Worm (Caenorhabditis elegans): Measurements from ENCODE around the gene mdt-10.
A peak's percentile ranks its signal among the peaks of the same experiment; 100 is the strongest.

Gene mdt-10

ce11 chrII:7854942-7855341, at the start of gene mdt-10:
Gene mdt-10, minus strand, starts transcription at chrII:7855042.
- TF ChIP-seq nhr-237 (tag; optimal IDR thresholded peaks at IDR 0.05) = no peak
- no peak for TF ChIP-seq fkh-10 (GFP tag; optimal IDR thresholded peaks at IDR 0.05)
- TF ChIP-seq nhr-102 (tag; optimal IDR thresholded peaks at IDR 0.05) = no peak
- no peak for TF ChIP-seq set-16 (GFP tag; IDR thresholded peaks at IDR 0.05)
- no peak for TF ChIP-seq spr-1 (tag; optimal IDR thresholded peaks at IDR 0.05)
- no peak for TF ChIP-seq nhr-6 (tag; optimal IDR thresholded peaks at IDR 0.05)
- TF ChIP-seq hlh-30 (tag; optimal IDR thresholded peaks at IDR 0.05; ENCODE audit: insufficient read depth) = no peak
- TF ChIP-seq arid-1 (GFP tag; conservative IDR thresholded peaks at IDR 0.05) = no peak
- no peak for TF ChIP-seq hif-1 (tag; optimal IDR thresholded peaks at IDR 0.05)
- TF ChIP-seq R02D3.7 (tag; optimal IDR thresholded peaks at IDR 0.05) = no peak

- no peak for TF ChIP-seq ctbp-1 (GFP tag; IDR thresholded peaks at IDR 0.05)
- no peak for TF ChIP-seq set-16 (GFP tag; IDR thresholded peaks at IDR 0.05)
- TF ChIP-seq php-3 (GFP tag; IDR thresholded peaks at IDR 0.05) = no peak
- TF ChIP-seq lin-15B (tag; optimal IDR thresholded peaks at IDR 0.05) = no peak
- TF ChIP-seq unc-130 (GFP tag; optimal IDR thresholded peaks at IDR 0.05) = no peak
- no peak for TF ChIP-seq madf-5 (GFP tag; IDR thresholded peaks at IDR 0.05)
- TF ChIP-seq sdz-12 (GFP tag; optimal IDR thresholded peaks at IDR 0.05) = no peak
- TF ChIP-seq dve-1 (tag; optimal IDR thresholded peaks at IDR 0.05; ENCODE audit: insufficient read depth) = no peak
- TF ChIP-seq saeg-2 (GFP tag; IDR thresholded peaks at IDR 0.05) = no peak
- TF ChIP-seq rbr-2 (tag; optimal IDR thresholded peaks at IDR 0.05) = no peak
- no peak for TF ChIP-seq zip-2 (tag; optimal IDR thresholded peaks at IDR 0.05)
- TF ChIP-seq vab-7 (GFP tag; IDR thresholded peaks at IDR 0.05) = no peak
- no peak for TF ChIP-seq nhr-237 (tag; optimal IDR thresholded peaks at IDR 0.05)
- TF ChIP-seq lin-13 (GFP tag; optimal IDR thresholded peaks at IDR 0.05) = no peak
- no peak for TF ChIP-seq ceh-28 (tag; optimal IDR thresholded peaks at IDR 0.05)
- no peak for TF ChIP-seq hlh-30 (tag; optimal IDR thresholded peaks at IDR 0.05; ENCODE audit: insufficient read depth)
- no peak for TF ChIP-seq zag-1 (tag; optimal IDR thresholded peaks at IDR 0.05)
These were observed 47.1 kb upstream of the mdt-10 start for ce11 chrII:7901990-7902389.

DNA sequence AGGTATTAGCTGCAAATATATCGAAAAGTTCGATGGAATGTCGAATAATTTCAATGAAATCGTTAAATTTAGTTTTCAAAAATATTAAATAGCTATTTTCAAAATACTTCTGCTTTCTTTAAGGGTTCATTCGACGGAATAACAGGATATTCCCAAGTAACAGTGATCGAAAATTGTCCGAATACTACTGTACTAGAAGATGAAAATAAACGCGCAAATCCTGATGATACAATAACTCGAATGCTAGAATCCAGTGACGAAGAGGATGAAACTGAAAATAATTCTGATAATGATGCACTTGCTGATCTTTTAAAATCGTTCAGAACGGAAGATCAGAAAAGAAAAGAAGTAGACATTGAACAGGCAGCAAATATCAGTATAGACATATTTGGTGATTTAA, 45.9 kb upstream of the mdt-10 start:
- TF ChIP-seq jun-1 (tag; optimal IDR thresholded peaks at IDR 0.05) (no peak), aha-1 (tag) (peak; percentile 92)

DNA sequence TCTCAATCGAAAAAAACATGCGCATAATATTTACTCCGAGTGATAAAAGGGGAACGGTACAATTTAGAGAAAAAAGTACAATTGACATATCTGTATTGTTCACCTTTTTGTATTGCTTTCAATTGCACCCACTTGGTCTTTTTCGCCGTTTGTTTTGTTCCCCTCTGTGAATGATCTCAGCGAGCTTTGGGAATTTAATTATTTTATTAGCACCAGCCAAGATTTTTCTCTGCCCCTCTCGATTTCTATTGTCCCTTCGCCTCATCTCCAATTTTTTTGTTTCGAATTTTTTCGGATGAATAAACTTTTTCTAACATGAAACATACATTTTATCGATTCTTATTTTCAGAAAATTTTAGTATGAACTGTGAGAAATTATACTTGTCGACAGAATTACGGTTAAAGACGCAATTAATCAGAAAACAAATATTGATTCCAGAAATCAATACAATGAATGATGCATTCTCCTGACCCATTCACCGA, 45.4 kb upstream of the mdt-10 start, which contains the start of gene rev-1:
TSS of gene rev-1 (plus strand) at position 433 of the 483 bp plus-strand sequence.
- TF ChIP-seq daf-8 (GFP tag; IDR thresholded peaks at IDR 0.05) = no peak
- TF ChIP-seq lin-39 (tag; optimal IDR thresholded peaks at IDR 0.05) = no peak
- TF ChIP-seq arid-1 (GFP tag; conservative IDR thresholded peaks at IDR 0.05) = 0 out of 2 replicates have a peak, but pooled peaks have one; percentile 45
- TF ChIP-seq lin-38 (GFP tag; IDR thresholded peaks at IDR 0.05) = 0 out of 2 replicates have a peak, but pooled peaks have one; percentile 32
- peak; percentile 8 for TF ChIP-seq ama-1 (optimal IDR thresholded peaks at IDR 0.05)
- TF ChIP-seq madf-9 (GFP tag; conservative IDR thresholded peaks at IDR 0.05) = no peak
- TF ChIP-seq hlh-11 (tag; optimal IDR thresholded peaks at IDR 0.05) = no peak
- TF ChIP-seq aly-2 (tag; optimal IDR thresholded peaks at IDR 0.05) = no peak
- TF ChIP-seq unc-62 (GFP tag; optimal IDR thresholded peaks at IDR 0.05 in 1 of 2) = peak in 1 of 2 experiments; percentile 61
- no peak for TF ChIP-seq unc-62 (tag; optimal IDR thresholded peaks at IDR 0.05)

DNA sequence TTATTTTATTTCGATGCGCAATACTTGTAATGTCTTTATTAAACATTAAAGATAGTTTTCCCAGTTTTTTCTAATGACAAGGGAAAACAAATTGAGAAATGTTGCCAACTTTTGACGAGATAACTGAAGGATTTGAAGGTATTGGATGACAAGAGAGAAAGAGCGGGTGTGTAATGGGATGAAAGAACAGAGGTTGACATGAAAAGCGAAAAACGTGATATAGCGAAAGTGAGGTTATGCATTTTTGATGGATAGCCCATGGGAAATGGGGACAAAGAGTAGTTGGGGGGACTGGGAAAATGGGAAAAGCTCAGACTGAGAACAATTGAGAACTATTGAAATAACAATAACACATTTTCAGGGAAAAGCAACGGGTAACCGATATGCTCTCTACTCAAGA, 40.3 kb upstream of the mdt-10 start:
- TF ChIP-seq snpc-1.2 (GFP tag; IDR thresholded peaks at IDR 0.05) (no peak), unc-62 (GFP tag; optimal IDR thresholded peaks at IDR 0.05 in 1 of 2) (peak in 1 of 2 experiments; percentile 98), unc-62 (tag; optimal IDR thresholded peaks at IDR 0.05) (no peak), lin-29 (GFP tag; IDR thresholded peaks at IDR 0.05) (no peak), attf-4 (tag; optimal IDR thresholded peaks at IDR 0.05) (no peak), saeg-2 (GFP tag; IDR thresholded peaks at IDR 0.05) (no peak), egl-27 (tag; optimal IDR thresholded peaks at IDR 0.05) (no peak), lin-38 (GFP tag; IDR thresholded peaks at IDR 0.05) (no peak), aly-2 (tag; optimal IDR thresholded peaks at IDR 0.05) (no peak), F10B5.3 (tag; optimal IDR thresholded peaks at IDR 0.05) (no peak), arid-1 (GFP tag; conservative IDR thresholded peaks at IDR 0.05) (no peak), ces-1 (GFP tag; optimal IDR thresholded peaks at IDR 0.05) (no peak), pqm-1 (tag; optimal IDR thresholded peaks at IDR 0.05) (no peak), T26A8.4 (GFP tag; IDR thresholded peaks at IDR 0.05) (no peak), T20F7.1 (GFP tag; optimal IDR thresholded peaks at IDR 0.05) (peak; percentile 1), madf-9 (GFP tag; conservative IDR thresholded peaks at IDR 0.05) (0 out of 2 replicates have a peak, but pooled peaks have one; percentile 36), hlh-30 (tag; optimal IDR thresholded peaks at IDR 0.05; ENCODE audit: insufficient read depth) (peak; percentile 19), lsy-2 (tag; optimal IDR thresholded peaks at IDR 0.05) (peak in 1 of 2 experiments; percentile 0)

Data from whole organism, L4 larva.